Fruit fly (Drosophila melanogaster): Measurements from ENCODE around the gene Dnah3.

The Dnah3 gene

dm6 chr3L:4825584-4825983 is 35.5 kb upstream of the Dnah3 start, which contains the start of the genes Dhc64C and LeuRS-m (continued):
- TF ChIP-seq CG13123 (GFP tag; optimal IDR thresholded peaks at IDR 0.05) (no peak), Dll (GFP tag; IDR thresholded peaks at IDR 0.05; ENCODE audit: partially characterized antibody) (peak; percentile 50; the same call in 2 of the 4 replicates), CG1832 (GFP tag; optimal IDR thresholded peaks at IDR 0.05) (no peak), CG14710 (tag; optimal IDR thresholded peaks at IDR 0.05) (peak; percentile 54), H15 (GFP tag; IDR thresholded peaks at IDR 0.05) (no peak), Myb (GFP tag; optimal IDR thresholded peaks at IDR 0.05) (peak; percentile 63), CG9817 (tag; optimal IDR thresholded peaks at IDR 0.05) (peak; percentile 46), oc (tag; optimal IDR thresholded peaks at IDR 0.05) (no peak)

dm6 chr3L:4833491-4833890 is 27.6 kb upstream of the Dnah3 start, which contains the start of gene CG13708:
CG13708 (minus strand) TSS chr3L:4833591.
- no peak for TF ChIP-seq CG11560 (tag; IDR thresholded peaks at IDR 0.05)
- TF ChIP-seq cad (GFP tag; optimal IDR thresholded peaks at IDR 0.05): no peak
- no peak for TF ChIP-seq zfh2 (GFP tag; optimal IDR thresholded peaks at IDR 0.05)
- TF ChIP-seq lab (GFP tag; optimal IDR thresholded peaks at IDR 0.05): no peak
- no peak for TF ChIP-seq CG6813 (GFP tag; optimal IDR thresholded peaks at IDR 0.05)
- no peak for TF ChIP-seq CG12071 (GFP tag; optimal IDR thresholded peaks at IDR 0.05)
- TF ChIP-seq dm (GFP tag; optimal IDR thresholded peaks at IDR 0.05): no peak
- TF ChIP-seq p53 (GFP tag; optimal IDR thresholded peaks at IDR 0.05): no peak
- TF ChIP-seq CG6689 (GFP tag; IDR thresholded peaks at IDR 0.05): no peak
- TF ChIP-seq CG32767 (GFP tag; IDR thresholded peaks at IDR 0.05): no peak
- no peak for TF ChIP-seq crc (GFP tag; optimal IDR thresholded peaks at IDR 0.05)
- no peak for TF ChIP-seq sens (GFP tag)
- TF ChIP-seq hth (optimal IDR thresholded peaks at IDR 0.05): no peak
- no peak for TF ChIP-seq Xbp1 (GFP tag; optimal IDR thresholded peaks at IDR 0.05)
- no peak for TF ChIP-seq gcm (GFP tag; optimal IDR thresholded peaks at IDR 0.05)
- TF ChIP-seq Gsc (GFP tag; IDR thresholded peaks at IDR 0.05): no peak
- no peak for TF ChIP-seq ttk (GFP tag; IDR thresholded peaks at IDR 0.05)

dm6 chr3L:4835005-4835404 is 26.1 kb upstream of the Dnah3 start:
- TF ChIP-seq CG18262 (tag; optimal IDR thresholded peaks at IDR 0.05) (no peak), sens (GFP tag) (no peak), Spps (tag; optimal IDR thresholded peaks at IDR 0.05) (no peak), CG34224 (GFP tag; IDR thresholded peaks at IDR 0.05; ENCODE audit: partially characterized antibody) (no peak), Ets65A (GFP tag) (peak; percentile 50), CG8281 (tag; optimal IDR thresholded peaks at IDR 0.05) (no peak), CG1647 (GFP tag; optimal IDR thresholded peaks at IDR 0.05) (no peak), sr (GFP tag; IDR thresholded peaks at IDR 0.05) (no peak), ATbp (GFP tag; optimal IDR thresholded peaks at IDR 0.05) (no peak), zen (tag; optimal IDR thresholded peaks at IDR 0.05) (peak; percentile 47)

- peak; percentile 67; the same call in 1 of the 2 replicates for TF ChIP-seq Drgx (GFP tag; IDR thresholded peaks at IDR 0.05)
- TF ChIP-seq cg (GFP tag; optimal IDR thresholded peaks at IDR 0.05): no peak
- peak; percentile 70 for TF ChIP-seq nom (GFP tag; optimal IDR thresholded peaks at IDR 0.05)
- TF ChIP-seq inv (GFP tag; IDR thresholded peaks at IDR 0.05; ENCODE audit: partially characterized antibody): no peak
- no peak for TF ChIP-seq CG10565 (GFP tag; optimal IDR thresholded peaks at IDR 0.05)
These were observed 24.7 kb upstream of the Dnah3 start for dm6 chr3L:4836353-4836752.

Measured in whole organism, embryonic.